Fruit fly (Drosophila melanogaster) whole organism: Measurements from ENCODE around the gene CG9312.

Experiments used
- CG8478 ChIP-seq: fragments of >200 bp; optimal IDR thresholded peaks from 2 replicates; lab custom pipeline; 2018; ENCODE audit warnings: inconsistent platforms
- Dll ChIP-seq: fragments of >200 bp; optimal IDR thresholded peaks from 2 replicates; lab custom pipeline; 2017
- EcR ChIP-seq, 2 experiments: fragments of >200 bp; optimal IDR thresholded peaks; 2 replicates each; lab custom pipeline; 2017; ENCODE audit warnings: missing biosample characterization in 2 of 2, missing genetic modification characterization in 2 of 2, missing genetic modification reagents in 2 of 2
- pan ChIP-seq: fragments of >200 bp; optimal IDR thresholded peaks from 2 replicates; lab custom pipeline; 2017
- psq ChIP-seq: fragments of >200 bp; optimal IDR thresholded peaks from 2 replicates; lab custom pipeline; 2017
- usp ChIP-seq: fragments of >200 bp; optimal IDR thresholded peaks from 2 replicates; lab custom pipeline; 2017; ENCODE audit warnings: missing biosample characterization, missing genetic modification characterization, mixed read lengths

CG9312 gene

dm6 chr3R:13746066-13746673 is 19.4 kb upstream of the CG9312 start:
- no peak for TF ChIP-seq EcR (GFP tag; optimal IDR thresholded peaks at IDR 0.05; lab: Kevin White, UChicago)

dm6 chr3R:13761563-13761962 is 4.0 kb upstream of the CG9312 start:
- TF ChIP-seq psq = no peak
- TF ChIP-seq Dll = no peak
- no peak for TF ChIP-seq CG8478 (lab: Kevin White, UChicago)
- no peak for TF ChIP-seq pan (lab: Kevin White, UChicago)
- no peak for TF ChIP-seq usp
- no peak for TF ChIP-seq EcR (GFP tag; optimal IDR thresholded peaks at IDR 0.05; lab: Kevin White, UChicago)

- TF ChIP-seq Dll = no peak
These were observed 555 bp upstream of the CG9312 start for dm6 chr3R:13765001-13765400.

dm6 chr3R:13767239-13767638 is 1.7 kb downstream of the CG9312 start, which contains the start of gene Cht5:
Gene Cht5, plus strand, starts transcription at chr3R:13767549.
- TF ChIP-seq Dll (no peak), EcR (GFP tag; optimal IDR thresholded peaks at IDR 0.05; lab: Kevin White, UChicago) (no peak), usp (no peak), pan (lab: Kevin White, UChicago) (no peak), CG8478 (lab: Kevin White, UChicago) (no peak), psq (no peak)

dm6 chr3R:13771195-13771594 is 5.6 kb downstream of the CG9312 start, which contains the start of gene CG9297:
Gene CG9297, plus strand, starts transcription at chr3R:13771495.
- TF ChIP-seq psq = no peak
- no peak for TF ChIP-seq EcR (GFP tag; optimal IDR thresholded peaks at IDR 0.05; lab: Kevin White, UChicago)
- no peak for TF ChIP-seq usp
- TF ChIP-seq Dll = no peak
- no peak for TF ChIP-seq CG8478 (lab: Kevin White, UChicago)
- TF ChIP-seq pan (lab: Kevin White, UChicago) = no peak

dm6 chr3R:13773350-13773749 is 7.8 kb downstream of the CG9312 start:
- TF ChIP-seq CG8478 (lab: Kevin White, UChicago) = no peak

dm6 chr3R:13779241-13779683 is 13.7 kb downstream of the CG9312 start, which contains the start of the genes CG42375 and CG9288:
Gene CG42375, plus strand, starts transcription at chr3R:13779624.
Gene CG9288, plus strand, starts transcription at chr3R:13779624.
- TF ChIP-seq EcR (GFP tag; optimal IDR thresholded peaks at IDR 0.05; lab: Kevin White, UChicago) (no peak), usp (no peak), pan (lab: Kevin White, UChicago) (no peak), Dll (no peak), CG8478 (lab: Kevin White, UChicago) (no peak), psq (no peak)

dm6 chr3R:13780769-13781168 is 15.2 kb downstream of the CG9312 start, which contains the start of gene CG9286:
Gene CG9286, plus strand, starts transcription at chr3R:13780964.
- TF ChIP-seq pan (lab: Kevin White, UChicago) (no peak), usp (no peak), Dll (no peak), psq (no peak), EcR (GFP tag; optimal IDR thresholded peaks at IDR 0.05; lab: Kevin White, UChicago) (no peak)

- no peak for TF ChIP-seq pan (lab: Kevin White, UChicago)
- no peak for TF ChIP-seq EcR (GFP tag; optimal IDR thresholded peaks at IDR 0.05; lab: Kevin White, UChicago)
- no peak for TF ChIP-seq usp
- TF ChIP-seq Dll = no peak
- TF ChIP-seq CG8478 (lab: Kevin White, UChicago) = no peak
- no peak for TF ChIP-seq psq
These were observed 16.5 kb downstream of the CG9312 start, which contains the start of gene Dip-B for dm6 chr3R:13782035-13782434. Gene Dip-B, plus strand, starts transcription at chr3R:13782288.

dm6 chr3R:13782578-13782977 is 17.0 kb downstream of the CG9312 start:
- TF ChIP-seq EcR (GFP tag; optimal IDR thresholded peaks at IDR 0.05; lab: Kevin White, UChicago) (no peak), usp (no peak)

- no peak for TF ChIP-seq Dll
- TF ChIP-seq pan (lab: Kevin White, UChicago) = no peak
- no peak for TF ChIP-seq usp
- TF ChIP-seq CG8478 (lab: Kevin White, UChicago) = no peak
- no peak for TF ChIP-seq psq
- no peak for TF ChIP-seq EcR (GFP tag; optimal IDR thresholded peaks at IDR 0.05; lab: Kevin White, UChicago)
These were observed 17.8 kb downstream of the CG9312 start for dm6 chr3R:13783397-13783796.

- TF ChIP-seq usp (no peak), Dll (peak; percentile 38)
These were observed 20.3 kb downstream of the CG9312 start for dm6 chr3R:13785895-13786294.

- TF ChIP-seq Dll (no peak), EcR (GFP tag; optimal IDR thresholded peaks at IDR 0.05; lab: Kevin White, UChicago) (no peak), CG8478 (lab: Kevin White, UChicago) (no peak)
These were observed 22.7 kb downstream of the CG9312 start for dm6 chr3R:13788224-13788623.

dm6 chr3R:13788672-13789071 is 23.1 kb downstream of the CG9312 start:
- TF ChIP-seq EcR (GFP tag; optimal IDR thresholded peaks at IDR 0.05; lab: Kevin White, UChicago) (no peak), CG8478 (lab: Kevin White, UChicago) (no peak), psq (no peak)
